Worm (Caenorhabditis elegans) whole organism, L1 larva: Measurements from ENCODE around the gene mvb-12.

Experiments used
- C04F5.9 ChIP-seq: sonication (generic microtip); optimal IDR thresholded peaks from 2 replicates; lab custom pipeline; 2016; ENCODE audit warnings: missing genetic modification characterization, missing compliant biosample characterization
- C16A3.4 ChIP-seq: fragments of 150-350 bp; optimal IDR thresholded peaks from 2 replicates; lab custom pipeline; 2014; ENCODE audit warnings: missing biosample characterization, missing genetic modification characterization
- F16B12.6 ChIP-seq: fragments of 150-350 bp; optimal IDR thresholded peaks from 2 replicates; lab custom pipeline; 2014; ENCODE audit warnings: missing biosample characterization, missing genetic modification characterization
- aha-1 ChIP-seq: fragments of 150-350 bp; optimal IDR thresholded peaks from 2 replicates; lab custom pipeline; 2014; ENCODE audit warnings: missing biosample characterization, missing genetic modification characterization
- alr-1 ChIP-seq: fragments of 200-800 bp; sonication (Bioruptor generic); optimal IDR thresholded peaks from 2 replicates; lab custom pipeline; 2018; ENCODE audit warnings: borderline replicate concordance, mild to moderate bottlenecking, missing genetic modification characterization, missing compliant biosample characterization
- aly-2 ChIP-seq: fragments of 150-350 bp; optimal IDR thresholded peaks from 2 replicates; lab custom pipeline; 2014; ENCODE audit warnings: missing biosample characterization, missing genetic modification characterization
- ama-1 ChIP-seq: fragments of 150-350 bp; optimal IDR thresholded peaks from 2 replicates; lab custom pipeline; 2014
- blmp-1 ChIP-seq: fragments of 150-350 bp; optimal IDR thresholded peaks from 2 replicates; lab custom pipeline; 2014; ENCODE audit warnings: missing biosample characterization, missing genetic modification characterization
- ceh-63 ChIP-seq: fragments of 200-800 bp; sonication (Bioruptor generic); optimal IDR thresholded peaks from 2 replicates; lab custom pipeline; 2018; ENCODE audit warnings: mild to moderate bottlenecking, missing genetic modification characterization, missing compliant biosample characterization
- ceh-8 ChIP-seq: fragments of 200-800 bp; sonication (Bioruptor generic); optimal IDR thresholded peaks from 2 replicates; lab custom pipeline; 2018; ENCODE audit warnings: mild to moderate bottlenecking, missing genetic modification characterization, moderate library complexity, missing compliant biosample characterization
- ceh-82 ChIP-seq, 3 experiments: fragments of 150-350 bp in 1 of 3; sonication (generic microtip) in 2 of 3; optimal IDR thresholded peaks; 2 replicates each; lab custom pipeline; 2014 to 2017; ENCODE audit warnings: missing biosample characterization in 3 of 3, missing genetic modification characterization in 3 of 3
- ceh-88 ChIP-seq: fragments of 200-800 bp; sonication (Bioruptor generic); IDR thresholded peaks from 2 replicates; pipeline ENCODE4 v1.3.6; 2022; ENCODE audit warnings: missing genetic modification characterization, missing compliant biosample characterization
- ces-1 ChIP-seq: fragments of 150-350 bp; optimal IDR thresholded peaks from 2 replicates; lab custom pipeline; 2014; ENCODE audit warnings: missing biosample characterization, missing genetic modification reagents, missing genetic modification characterization
- dpl-1 ChIP-seq, 3 experiments: fragments of 150-350 bp in 2 of 3; sonication (generic microtip) in 1 of 3; optimal IDR thresholded peaks; 2 replicates each; lab custom pipeline; 2014 to 2017; ENCODE audit warnings: missing biosample characterization in 3 of 3, missing genetic modification characterization in 3 of 3, missing genetic modification reagents in 3 of 3
- efl-1 ChIP-seq, 4 experiments: fragments of 150-350 bp; optimal IDR thresholded peaks in 3 of 4; peaks in 1 of 4; 1 replicate in 1 of 4; 2 replicates in 3 of 4; lab custom pipeline; 2014; ENCODE audit warnings: missing biosample characterization in 2 of 4, missing genetic modification characterization in 2 of 4, missing genetic modification reagents in 2 of 4
- egl-27 ChIP-seq, 2 experiments: fragments of 150-350 bp in 1 of 2; sonication (generic microtip); optimal IDR thresholded peaks; 3 replicates each; lab custom pipeline; 2017 to 2018; ENCODE audit warnings: missing biosample characterization in 2 of 2, missing genetic modification characterization in 2 of 2, missing genetic modification reagents in 2 of 2
- elt-2 ChIP-seq: sonication (generic microtip); optimal IDR thresholded peaks from 2 replicates; lab custom pipeline; 2016; ENCODE audit warnings: missing genetic modification characterization, mild to moderate bottlenecking, inconsistent platforms, missing compliant biosample characterization, missing genetic modification reagents
- fkh-4 ChIP-seq: sonication (generic microtip); optimal IDR thresholded peaks from 2 replicates; lab custom pipeline; 2016; ENCODE audit warnings: missing compliant biosample characterization, missing genetic modification characterization, borderline replicate concordance
- grh-1 ChIP-seq: fragments of 200-800 bp; sonication (Bioruptor generic); IDR thresholded peaks from 2 replicates; pipeline ENCODE4 v1.3.6; 2022; ENCODE audit warnings: missing genetic modification reagents, missing genetic modification characterization, missing compliant biosample characterization
- irx-1 ChIP-seq: sonication (generic microtip); optimal IDR thresholded peaks from 2 replicates; lab custom pipeline; 2016; ENCODE audit warnings: missing genetic modification characterization, missing compliant biosample characterization
- jun-1 ChIP-seq: fragments of 150-350 bp; optimal IDR thresholded peaks from 2 replicates; lab custom pipeline; 2014; ENCODE audit warnings: missing biosample characterization, missing genetic modification reagents, missing genetic modification characterization
- lin-13 ChIP-seq: fragments of 150-350 bp; optimal IDR thresholded peaks from 2 replicates; lab custom pipeline; 2014; ENCODE audit warnings: missing biosample characterization, missing genetic modification reagents, missing genetic modification characterization
- lin-14 ChIP-seq: fragments of 200-800 bp; sonication (Bioruptor generic); optimal IDR thresholded peaks from 2 replicates; lab custom pipeline; 2018; ENCODE audit warnings: mild to moderate bottlenecking, missing genetic modification characterization, moderate library complexity, missing compliant biosample characterization
- lin-35 ChIP-seq, 2 experiments: fragments of 150-350 bp; optimal IDR thresholded peaks; 2 replicates each; lab custom pipeline; 2014; ENCODE audit warnings: missing biosample characterization in 2 of 2, missing genetic modification characterization in 2 of 2, missing genetic modification reagents in 2 of 2
- lin-39 ChIP-seq: fragments of 150-350 bp; optimal IDR thresholded peaks from 2 replicates; lab custom pipeline; 2014; ENCODE audit warnings: missing biosample characterization, missing genetic modification reagents, missing genetic modification characterization
- lsy-2 ChIP-seq, 2 experiments: fragments of 150-350 bp; optimal IDR thresholded peaks; 2 replicates each; lab custom pipeline; 2014; ENCODE audit warnings: missing biosample characterization in 2 of 2, missing genetic modification characterization in 2 of 2
- mab-9 ChIP-seq: fragments of 200-800 bp; sonication (Bioruptor generic); IDR thresholded peaks from 2 replicates; pipeline ENCODE4 v1.3.6; 2022; ENCODE audit warnings: missing genetic modification reagents, missing genetic modification characterization, missing compliant biosample characterization
- nhr-12 ChIP-seq: sonication (generic microtip); optimal IDR thresholded peaks from 2 replicates; lab custom pipeline; 2017; ENCODE audit warnings: missing biosample characterization, missing genetic modification characterization
- nhr-19 ChIP-seq: fragments of 200-800 bp; sonication (Bioruptor generic); conservative IDR thresholded peaks from 2 replicates; pipeline ENCODE4 v1.3.6; 2022; ENCODE audit warnings: missing genetic modification characterization, missing compliant biosample characterization
- nhr-20 ChIP-seq: sonication (generic microtip); optimal IDR thresholded peaks from 2 replicates; lab custom pipeline; 2016; ENCODE audit warnings: mild to moderate bottlenecking, missing genetic modification characterization, missing compliant biosample characterization
- nhr-28 ChIP-seq: fragments of 150-350 bp; optimal IDR thresholded peaks from 2 replicates; lab custom pipeline; 2014; ENCODE audit warnings: missing biosample characterization, missing genetic modification characterization
- nhr-47 ChIP-seq: sonication (generic microtip); optimal IDR thresholded peaks from 2 replicates; lab custom pipeline; 2016; ENCODE audit warnings: mild to moderate bottlenecking, missing genetic modification characterization, moderate library complexity, missing compliant biosample characterization
- nhr-84 ChIP-seq: sonication (generic microtip); optimal IDR thresholded peaks from 2 replicates; lab custom pipeline; 2017; ENCODE audit warnings: missing biosample characterization, missing genetic modification characterization
- pag-3 ChIP-seq: sonication (generic microtip); optimal IDR thresholded peaks from 2 replicates; lab custom pipeline; 2017; ENCODE audit warnings: missing genetic modification characterization, mild to moderate bottlenecking, missing compliant biosample characterization, antibody characterized with exemption, borderline replicate concordance; ENCODE audit not compliant: insufficient read depth
- pax-3 ChIP-seq: fragments of 200-800 bp; sonication (Bioruptor generic); optimal IDR thresholded peaks from 2 replicates; lab custom pipeline; 2018; ENCODE audit warnings: mild to moderate bottlenecking, missing genetic modification characterization, moderate library complexity, missing compliant biosample characterization
- pqm-1 ChIP-seq: sonication (generic microtip); optimal IDR thresholded peaks from 3 replicates; lab custom pipeline; 2017; ENCODE audit warnings: missing biosample characterization, missing genetic modification characterization
- rnt-1 ChIP-seq: sonication (generic microtip); optimal IDR thresholded peaks from 2 replicates; lab custom pipeline; 2016; ENCODE audit warnings: mild to moderate bottlenecking, missing genetic modification characterization, moderate library complexity, missing compliant biosample characterization
- skn-1 ChIP-seq: fragments of 150-350 bp; optimal IDR thresholded peaks from 2 replicates; lab custom pipeline; 2014; ENCODE audit warnings: missing biosample characterization, missing genetic modification characterization
- snu-23 ChIP-seq: sonication (generic microtip); optimal IDR thresholded peaks from 2 replicates; lab custom pipeline; 2016; ENCODE audit warnings: missing genetic modification characterization, missing compliant biosample characterization
- sptf-1 ChIP-seq: fragments of 150-350 bp; optimal IDR thresholded peaks from 2 replicates; lab custom pipeline; 2014; ENCODE audit warnings: missing biosample characterization, missing genetic modification characterization
- sup-37 ChIP-seq: fragments of 200-800 bp; sonication (Bioruptor generic); optimal IDR thresholded peaks from 2 replicates; lab custom pipeline; 2018; ENCODE audit warnings: mild to moderate bottlenecking, missing genetic modification characterization, missing compliant biosample characterization
- tbx-2 ChIP-seq: sonication (generic microtip); optimal IDR thresholded peaks from 2 replicates; lab custom pipeline; 2016; ENCODE audit warnings: missing genetic modification characterization, missing compliant biosample characterization
- unc-130 ChIP-seq: fragments of 150-350 bp; optimal IDR thresholded peaks from 2 replicates; lab custom pipeline; 2017; ENCODE audit warnings: missing biosample characterization, missing genetic modification characterization, inconsistent platforms
- unc-30 ChIP-seq: sonication (generic microtip); optimal IDR thresholded peaks from 2 replicates; lab custom pipeline; 2017; ENCODE audit warnings: missing biosample characterization, missing genetic modification characterization
- unc-62 ChIP-seq: fragments of 150-350 bp; optimal IDR thresholded peaks from 2 replicates; lab custom pipeline; 2014; ENCODE audit warnings: missing biosample characterization, missing genetic modification reagents, missing genetic modification characterization
- unc-86 ChIP-seq: sonication (generic microtip); optimal IDR thresholded peaks from 2 replicates; lab custom pipeline; 2016; ENCODE audit warnings: missing genetic modification characterization, missing compliant biosample characterization
- vab-15 ChIP-seq: sonication (generic microtip); optimal IDR thresholded peaks from 2 replicates; lab custom pipeline; 2017; ENCODE audit warnings: missing genotype, mild to moderate bottlenecking, missing genetic modification characterization, missing compliant biosample characterization
- xbp-1 ChIP-seq: sonication (generic microtip); optimal IDR thresholded peaks from 2 replicates; lab custom pipeline; 2016; ENCODE audit warnings: missing genetic modification characterization, missing compliant biosample characterization
- zag-1 ChIP-seq: fragments of 150-350 bp; optimal IDR thresholded peaks from 2 replicates; lab custom pipeline; 2014; ENCODE audit warnings: missing biosample characterization, missing genetic modification characterization
- zip-4 ChIP-seq: fragments of 200-800 bp; sonication (Bioruptor generic); optimal IDR thresholded peaks from 2 replicates; lab custom pipeline; 2018; ENCODE audit warnings: mild to moderate bottlenecking, missing genetic modification characterization, moderate library complexity, missing compliant biosample characterization
- ztf-4 ChIP-seq: fragments of 150-350 bp; optimal IDR thresholded peaks from 2 replicates; lab custom pipeline; 2014; ENCODE audit warnings: missing biosample characterization, missing genetic modification characterization

mvb-12 gene

DNA sequence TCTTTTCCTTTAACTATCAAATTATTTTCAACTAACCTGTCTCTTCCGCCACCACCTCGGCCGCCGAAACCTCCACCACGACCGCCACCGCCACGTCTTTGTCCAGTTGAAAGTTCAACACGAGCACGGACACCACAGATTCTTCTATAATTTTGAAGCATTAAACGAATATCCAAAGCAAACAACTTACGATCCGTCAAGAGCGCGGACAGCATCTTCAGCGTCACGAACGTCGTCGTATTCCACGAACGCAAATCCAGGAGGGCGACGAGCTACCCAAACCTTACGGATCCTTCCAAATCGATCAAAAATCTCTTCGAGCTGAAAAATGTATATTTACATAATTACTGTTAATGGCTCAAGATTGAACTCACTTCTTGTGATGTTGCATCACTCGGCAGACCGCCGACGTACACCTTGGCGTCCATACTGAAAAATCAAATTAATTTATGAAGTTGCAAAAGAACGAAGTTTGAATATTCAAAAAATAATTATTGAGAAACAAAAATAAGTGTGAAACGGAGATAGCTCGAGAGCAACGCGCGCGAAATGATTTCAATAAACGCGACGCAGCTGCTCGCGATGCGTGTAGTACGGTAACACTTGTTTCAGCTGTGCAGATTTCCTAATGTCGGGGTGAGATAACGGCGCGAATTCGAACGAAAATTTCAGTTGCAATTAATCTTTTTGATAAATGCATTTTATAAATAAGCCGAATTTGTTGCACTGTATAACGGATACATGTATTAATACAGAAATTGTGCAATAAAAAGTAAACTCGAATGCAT is 39.3 kb upstream of the mvb-12 start, which contains the start of gene rsp-6 (continued):
- TF ChIP-seq tbx-2 (tag; lab: Kevin White, UChicago): peak; percentile 88
- peak; percentile 50 for TF ChIP-seq lin-39 (tag; lab: Kevin White, UChicago)
- peak; percentile 87 for TF ChIP-seq xbp-1 (tag; lab: Kevin White, UChicago)
- TF ChIP-seq ceh-8 (GFP tag; lab: Kevin White, UChicago): no peak
- peak; percentile 89 for TF ChIP-seq skn-1
- peak; percentile 87 for TF ChIP-seq unc-130
- TF ChIP-seq C16A3.4 (tag; lab: Kevin White, UChicago): peak; percentile 94
- no peak for TF ChIP-seq unc-62
- no peak for TF ChIP-seq fkh-4 (tag; lab: Kevin White, UChicago)
- peak; percentile 71 for TF ChIP-seq jun-1 (tag; lab: Kevin White, UChicago)
- TF ChIP-seq zip-4 (GFP tag; lab: Kevin White, UChicago): peak; percentile 33
- peak; percentile 46 for TF ChIP-seq C04F5.9 (tag; lab: Kevin White, UChicago)
- peak; percentile 85 for TF ChIP-seq nhr-20 (tag; lab: Kevin White, UChicago)
- no peak for TF ChIP-seq nhr-28 (tag; lab: Kevin White, UChicago)
- peak; percentile 83 for TF ChIP-seq unc-86 (tag; lab: Kevin White, UChicago)
- TF ChIP-seq nhr-84 (tag; lab: Kevin White, UChicago): no peak
- peak; percentile 81 for TF ChIP-seq rnt-1 (tag; lab: Kevin White, UChicago)
- TF ChIP-seq grh-1 (GFP tag; lab: Robert Waterston, UW): no peak
- TF ChIP-seq pqm-1 (tag; lab: Kevin White, UChicago): no peak
- TF ChIP-seq F16B12.6 (tag; lab: Kevin White, UChicago): peak; percentile 69
- peak; percentile 92 to 96 (median 94) for TF ChIP-seq dpl-1 (GFP tag; optimal IDR thresholded peaks at IDR 0.05; lab: Kevin White, UChicago)
- no peak for TF ChIP-seq zag-1 (tag; lab: Kevin White, UChicago)
- no peak for TF ChIP-seq ces-1 (GFP tag; lab: Kevin White, UChicago)
- TF ChIP-seq aly-2 (tag; lab: Kevin White, UChicago): peak; percentile 51
- TF ChIP-seq alr-1 (tag; lab: Kevin White, UChicago): no peak
- TF ChIP-seq aha-1 (tag; lab: Kevin White, UChicago): peak; percentile 5
- TF ChIP-seq pax-3 (tag; lab: Kevin White, UChicago): no peak
- no peak for TF ChIP-seq unc-30 (tag; lab: Kevin White, UChicago)
- TF ChIP-seq lin-13: peak; percentile 83
- TF ChIP-seq mab-9 (GFP tag; lab: Robert Waterston, UW): no peak
- no peak for TF ChIP-seq sup-37 (GFP tag; lab: Kevin White, UChicago)
- peak; percentile 72 to 94 (median 78) for TF ChIP-seq ceh-82 (tag; optimal IDR thresholded peaks at IDR 0.05; lab: Kevin White, UChicago)
- no peak for TF ChIP-seq nhr-12 (tag; lab: Kevin White, UChicago)
- no peak for TF ChIP-seq ceh-63 (GFP tag; lab: Kevin White, UChicago)
- TF ChIP-seq snu-23 (GFP tag; lab: Kevin White, UChicago): peak; percentile 92
- peak; percentile 79 for TF ChIP-seq nhr-19 (GFP tag; lab: Robert Waterston, UW)
- no peak for TF ChIP-seq egl-27 (tag; optimal IDR thresholded peaks at IDR 0.05; lab: Kevin White, UChicago)
- no peak for TF ChIP-seq sptf-1 (tag; lab: Kevin White, UChicago)
- TF ChIP-seq pag-3 (tag; lab: Kevin White, UChicago): no peak
- TF ChIP-seq efl-1 (optimal IDR thresholded peaks at IDR 0.05; lab: Kevin White, UChicago): peak; percentile 91 to 95
- TF ChIP-seq efl-1 (GFP tag; optimal IDR thresholded peaks at IDR 0.05 in 1 of 2; lab: Kevin White, UChicago): peak; percentile 92 to 99
- TF ChIP-seq lin-35 (GFP tag; optimal IDR thresholded peaks at IDR 0.05; lab: Kevin White, UChicago): peak; percentile 95 to 98
- peak; percentile 37 for TF ChIP-seq irx-1 (tag; lab: Kevin White, UChicago)
- TF ChIP-seq lin-14 (GFP tag; lab: Kevin White, UChicago): peak; percentile 89
- TF ChIP-seq vab-15 (tag; lab: Kevin White, UChicago): peak; percentile 90
- peak; percentile 65 for TF ChIP-seq ceh-88 (GFP tag; lab: Robert Waterston, UW)
- TF ChIP-seq blmp-1: peak; percentile 84
- no peak for TF ChIP-seq ama-1 (lab: Kevin White, UChicago)
- TF ChIP-seq nhr-47 (tag; lab: Kevin White, UChicago): peak; percentile 87
- TF ChIP-seq lsy-2 (tag; optimal IDR thresholded peaks at IDR 0.05; lab: Kevin White, UChicago): peak; percentile 98 to 99
- TF ChIP-seq elt-2 (tag; lab: Kevin White, UChicago): peak; percentile 47
- peak; percentile 73 for TF ChIP-seq ztf-4 (tag; lab: Kevin White, UChicago)
